Worm (Caenorhabditis elegans): Measurements from ENCODE around the gene F56C3.4.

The F56C3.4 gene

ce11 chrX:1311084-1311483, 49.4 kb downstream of the F56C3.4 start, which contains the start of gene H42K12.3:
Gene H42K12.3, plus strand, starts transcription at chrX:1311391.
- TF ChIP-seq snpc-1.1 (tag; optimal IDR thresholded peaks at IDR 0.05; ENCODE audit: insufficient read depth): no peak
- no peak for TF ChIP-seq lag-1 (GFP tag; IDR thresholded peaks at IDR 0.05)
- TF ChIP-seq lsl-1 (GFP tag; optimal IDR thresholded peaks at IDR 0.05): no peak
- no peak for TF ChIP-seq nfya-1 (tag; optimal IDR thresholded peaks at IDR 0.05; ENCODE audit: borderline replicate concordance, insufficient read depth)
- no peak for TF ChIP-seq pha-4 (tag; optimal IDR thresholded peaks at IDR 0.05)
- no peak for TF ChIP-seq nhr-179 (tag; optimal IDR thresholded peaks at IDR 0.05)
- TF ChIP-seq aptf-3 (GFP tag; IDR thresholded peaks at IDR 0.05): no peak

Data from whole organism, young adult.